Fruit fly (Drosophila melanogaster): ENCODE data around the gene mamo.
"Not testable (repeated sequence)": the region's sequence is repeated elsewhere in the genome, so short reads cannot be mapped to it uniquely, and the experiment has no call there.

The mamo gene

dm6 chrX:13990474-13991221, at the start of gene mamo:
TSS of gene mamo (minus strand) at chrX:13990527.
- no peak for TF ChIP-seq pan (optimal IDR thresholded peaks at IDR 0.05)
- TF ChIP-seq Dll (optimal IDR thresholded peaks at IDR 0.05), result peak; percentile 78
- TF ChIP-seq usp (GFP tag; optimal IDR thresholded peaks at IDR 0.05), result no peak

dm6 chrX:14038023-14038422, 47.7 kb upstream of the mamo start:
- no peak for TF ChIP-seq usp (GFP tag; optimal IDR thresholded peaks at IDR 0.05)
- TF ChIP-seq Dll (optimal IDR thresholded peaks at IDR 0.05), result peak; percentile 80

- no peak for TF ChIP-seq pan (optimal IDR thresholded peaks at IDR 0.05)
- TF ChIP-seq usp (GFP tag; optimal IDR thresholded peaks at IDR 0.05), result no peak
- no peak for TF ChIP-seq Dll (optimal IDR thresholded peaks at IDR 0.05)
- TF ChIP-seq EcR (GFP tag; optimal IDR thresholded peaks at IDR 0.05), result no peak
- TF ChIP-seq psq (optimal IDR thresholded peaks at IDR 0.05), result no peak
- TF ChIP-seq CG8478 (optimal IDR thresholded peaks at IDR 0.05), result no peak
Observed at dm6 chrX:14026712-14027111, 36.4 kb upstream of the mamo start.

- TF ChIP-seq usp (GFP tag; optimal IDR thresholded peaks at IDR 0.05) (no peak), psq (optimal IDR thresholded peaks at IDR 0.05) (no peak), CG8478 (optimal IDR thresholded peaks at IDR 0.05) (no peak), pan (optimal IDR thresholded peaks at IDR 0.05) (no peak), Dll (optimal IDR thresholded peaks at IDR 0.05) (no peak), EcR (GFP tag; optimal IDR thresholded peaks at IDR 0.05) (no peak)
Observed at dm6 chrX:14025410-14025809, 35.1 kb upstream of the mamo start.

dm6 chrX:14019048-14019447, 28.7 kb upstream of the mamo start:
- no peak for TF ChIP-seq Dll (optimal IDR thresholded peaks at IDR 0.05)
- no peak for TF ChIP-seq EcR (GFP tag; optimal IDR thresholded peaks at IDR 0.05)
- no peak for TF ChIP-seq CG8478 (optimal IDR thresholded peaks at IDR 0.05)
- no peak for TF ChIP-seq usp (GFP tag; optimal IDR thresholded peaks at IDR 0.05)
- no peak for TF ChIP-seq psq (optimal IDR thresholded peaks at IDR 0.05)
- no peak for TF ChIP-seq pan (optimal IDR thresholded peaks at IDR 0.05)

- TF ChIP-seq pan (optimal IDR thresholded peaks at IDR 0.05) (no peak), EcR (GFP tag; optimal IDR thresholded peaks at IDR 0.05) (no peak), psq (optimal IDR thresholded peaks at IDR 0.05) (no peak), Dll (optimal IDR thresholded peaks at IDR 0.05) (no peak), CG8478 (optimal IDR thresholded peaks at IDR 0.05) (no peak), usp (GFP tag; optimal IDR thresholded peaks at IDR 0.05) (no peak)
Observed at dm6 chrX:14017414-14017813, 27.1 kb upstream of the mamo start.

dm6 chrX:14015445-14015720, 25.1 kb upstream of the mamo start:
- no peak for TF ChIP-seq EcR (GFP tag; optimal IDR thresholded peaks at IDR 0.05)
- no peak for TF ChIP-seq usp (GFP tag; optimal IDR thresholded peaks at IDR 0.05)
- no peak for TF ChIP-seq pan (optimal IDR thresholded peaks at IDR 0.05)
- TF ChIP-seq CG8478 (optimal IDR thresholded peaks at IDR 0.05), result no peak
- TF ChIP-seq Dll (optimal IDR thresholded peaks at IDR 0.05), result no peak
- TF ChIP-seq psq (optimal IDR thresholded peaks at IDR 0.05), result no peak

- TF ChIP-seq usp (GFP tag; optimal IDR thresholded peaks at IDR 0.05) (no peak), Dll (optimal IDR thresholded peaks at IDR 0.05) (no peak), CG8478 (optimal IDR thresholded peaks at IDR 0.05) (no peak), psq (optimal IDR thresholded peaks at IDR 0.05) (no peak), pan (optimal IDR thresholded peaks at IDR 0.05) (no peak)
Observed at dm6 chrX:14014678-14015444, 24.5 kb upstream of the mamo start.

dm6 chrX:14014177-14014576, 23.9 kb upstream of the mamo start:
- no peak for TF ChIP-seq Dll (optimal IDR thresholded peaks at IDR 0.05)
- TF ChIP-seq EcR (GFP tag; optimal IDR thresholded peaks at IDR 0.05), result no peak
- TF ChIP-seq pan (optimal IDR thresholded peaks at IDR 0.05), result no peak
- TF ChIP-seq psq (optimal IDR thresholded peaks at IDR 0.05), result no peak
- TF ChIP-seq CG8478 (optimal IDR thresholded peaks at IDR 0.05), result no peak
- TF ChIP-seq usp (GFP tag; optimal IDR thresholded peaks at IDR 0.05), result no peak

- TF ChIP-seq psq, CG8478, pan (optimal IDR thresholded peaks at IDR 0.05): not testable (repeated sequence)
Observed at dm6 chrX:13999910-14000309, 9.6 kb upstream of the mamo start, which contains the start of gene Ste12DOR. TSS of gene Ste12DOR (plus strand) at chrX:14000210.

- TF ChIP-seq CG8478 (optimal IDR thresholded peaks at IDR 0.05), result no peak
- no peak for TF ChIP-seq EcR (GFP tag; optimal IDR thresholded peaks at IDR 0.05)
- TF ChIP-seq pan (optimal IDR thresholded peaks at IDR 0.05), result no peak
- TF ChIP-seq usp (GFP tag; optimal IDR thresholded peaks at IDR 0.05), result no peak
- TF ChIP-seq psq (optimal IDR thresholded peaks at IDR 0.05), result no peak
- no peak for TF ChIP-seq Dll (optimal IDR thresholded peaks at IDR 0.05)
Observed at dm6 chrX:13996724-13997281, 6.5 kb upstream of the mamo start.

dm6 chrX:13995977-13996723, 5.8 kb upstream of the mamo start, which contains the start of gene ben:
TSS of gene ben (plus strand) at chrX:13996345.
- TF ChIP-seq EcR (GFP tag; optimal IDR thresholded peaks at IDR 0.05) (peak in 1 of 2 experiments; percentile 44), pan (optimal IDR thresholded peaks at IDR 0.05) (no peak)
